Fruit fly (Drosophila melanogaster): ENCODE data around the gene Atac3.

Gene Atac3

DNA sequence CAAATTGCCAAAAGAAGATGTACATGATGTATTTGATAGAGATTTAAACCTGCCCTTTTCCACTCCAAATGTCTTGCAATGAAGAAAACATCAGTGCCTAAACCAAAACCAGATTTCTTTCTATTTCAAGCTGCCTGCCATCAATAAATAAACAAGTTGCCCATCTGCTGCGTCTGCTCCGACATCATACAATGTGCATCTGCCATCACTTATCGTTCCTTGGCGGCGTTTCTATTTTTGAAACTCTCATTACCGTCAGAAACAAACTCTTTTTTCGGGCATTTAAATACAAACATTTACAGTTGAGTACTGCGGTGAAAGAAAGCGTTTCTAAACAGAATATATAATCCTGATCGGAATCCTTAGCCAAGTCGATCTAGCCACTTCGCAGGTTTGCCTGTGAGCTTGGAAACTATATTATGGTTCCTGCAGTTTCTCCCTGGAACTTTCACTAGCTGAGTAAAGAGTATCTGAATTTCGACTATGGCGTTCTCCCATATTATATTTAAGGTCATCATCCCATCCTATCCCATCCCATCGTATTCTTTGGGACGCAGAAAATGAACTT, 32.9 kb downstream of the Atac3 start (continued):
- no peak for TF ChIP-seq pho (GFP tag; optimal IDR thresholded peaks at IDR 0.05)
- TF ChIP-seq CG18599 (GFP tag; optimal IDR thresholded peaks at IDR 0.05): no peak
- TF ChIP-seq Bteb2 (GFP tag; optimal IDR thresholded peaks at IDR 0.05): no peak
- peak; percentile 30 for TF ChIP-seq ewg (GFP tag; optimal IDR thresholded peaks at IDR 0.05)
- no peak for TF ChIP-seq lov (optimal IDR thresholded peaks at IDR 0.05)
- TF ChIP-seq lov (GFP tag; IDR thresholded peaks at IDR 0.05): no peak
- no peak for TF ChIP-seq CG13123 (GFP tag; optimal IDR thresholded peaks at IDR 0.05)
- peak; percentile 21 for TF ChIP-seq CG6254 (GFP tag; optimal IDR thresholded peaks at IDR 0.05)
- TF ChIP-seq Antp (GFP tag; optimal IDR thresholded peaks at IDR 0.05): no peak
- TF ChIP-seq CG15696 (tag; optimal IDR thresholded peaks at IDR 0.05): peak; percentile 56
- TF ChIP-seq CG5245 (GFP tag; optimal IDR thresholded peaks at IDR 0.05): peak; percentile 22
- peak; percentile 66 for TF ChIP-seq gem (tag; optimal IDR thresholded peaks at IDR 0.05)
- no peak for TF ChIP-seq emc (GFP tag; optimal IDR thresholded peaks at IDR 0.05)
- peak; percentile 72 for TF ChIP-seq CG2712 (tag; optimal IDR thresholded peaks at IDR 0.05)
- TF ChIP-seq Hr78 (GFP tag; optimal IDR thresholded peaks at IDR 0.05): peak in 1 of 2 experiments; percentile 29
- no peak for TF ChIP-seq Mes4 (GFP tag; optimal IDR thresholded peaks at IDR 0.05)
- TF ChIP-seq sd (tag; optimal IDR thresholded peaks at IDR 0.05): no peak
- peak; percentile 15; the same call in 1 of the 2 replicates for TF ChIP-seq chm (GFP tag; IDR thresholded peaks at IDR 0.05)
- TF ChIP-seq stc (GFP tag; IDR thresholded peaks at IDR 0.05): no peak
- peak; percentile 31 for TF ChIP-seq CG16863 (GFP tag; optimal IDR thresholded peaks at IDR 0.05)
- no peak for TF ChIP-seq Dip3 (GFP tag; optimal IDR thresholded peaks at IDR 0.05)
- no peak for TF ChIP-seq Lpt (GFP tag; optimal IDR thresholded peaks at IDR 0.05)
- no peak for TF ChIP-seq jigr1 (GFP tag; IDR thresholded peaks at IDR 0.05)
- TF ChIP-seq CG4360 (GFP tag; IDR thresholded peaks at IDR 0.05): no peak
- TF ChIP-seq MTF-1 (GFP tag; optimal IDR thresholded peaks at IDR 0.05; ENCODE audit: borderline replicate concordance): no peak
- TF ChIP-seq cato (GFP tag; optimal IDR thresholded peaks at IDR 0.05; ENCODE audit: borderline replicate concordance): no peak
- TF ChIP-seq GATAe (GFP tag; conservative IDR thresholded peaks at IDR 0.05): no peak
- no peak for TF ChIP-seq CG10543 (GFP tag; optimal IDR thresholded peaks at IDR 0.05)
- no peak for TF ChIP-seq Tbp (GFP tag; optimal IDR thresholded peaks at IDR 0.05)
- no peak for TF ChIP-seq CG14014 (GFP tag; IDR thresholded peaks at IDR 0.05)
- TF ChIP-seq prd (optimal IDR thresholded peaks at IDR 0.05): no peak
- TF ChIP-seq prd (GFP tag; IDR thresholded peaks at IDR 0.05): 0 out of 3 replicates have a peak, but pooled peaks have one; percentile 20
- no peak for TF ChIP-seq Stat92E (GFP tag; optimal IDR thresholded peaks at IDR 0.05)
- no peak for TF ChIP-seq schlank (tag; optimal IDR thresholded peaks at IDR 0.05)
- peak; percentile 79 for TF ChIP-seq dmrt11E (tag; optimal IDR thresholded peaks at IDR 0.05)
- TF ChIP-seq klu (GFP tag; IDR thresholded peaks at IDR 0.05): no peak
- TF ChIP-seq Gug (GFP tag; IDR thresholded peaks at IDR 0.05): no peak; the same call in 3 of the 4 replicates
- TF ChIP-seq CG2875 (GFP tag; optimal IDR thresholded peaks at IDR 0.05): peak; percentile 31
- TF ChIP-seq nom (GFP tag; optimal IDR thresholded peaks at IDR 0.05): no peak
- TF ChIP-seq MESR4 (GFP tag; optimal IDR thresholded peaks at IDR 0.05): no peak
- no peak for TF ChIP-seq shn (GFP tag; optimal IDR thresholded peaks at IDR 0.05)
- peak; percentile 50 for TF ChIP-seq CG4424 (GFP tag; optimal IDR thresholded peaks at IDR 0.05)
- TF ChIP-seq CG1024 (GFP tag; IDR thresholded peaks at IDR 0.05): no peak
- peak; percentile 32; the same call in 2 of the 3 replicates for TF ChIP-seq row (GFP tag; IDR thresholded peaks at IDR 0.05)
- no peak for TF ChIP-seq Lim3 (GFP tag; IDR thresholded peaks at IDR 0.05)
- 0 out of 2 replicates have a peak, but pooled peaks have one; percentile 8 for TF ChIP-seq ssp (GFP tag; IDR thresholded peaks at IDR 0.05)
- no peak for TF ChIP-seq MBD-R2 (GFP tag; IDR thresholded peaks at IDR 0.05)
- peak; percentile 63 for TF ChIP-seq CG2202 (tag; optimal IDR thresholded peaks at IDR 0.05)
- peak; percentile 16 for TF ChIP-seq Xbp1 (GFP tag; optimal IDR thresholded peaks at IDR 0.05)
- TF ChIP-seq H2.0 (GFP tag; IDR thresholded peaks at IDR 0.05): no peak
- peak; percentile 25 for TF ChIP-seq CG13775 (GFP tag; optimal IDR thresholded peaks at IDR 0.05)
